Worm (Caenorhabditis elegans) whole organism, L1 larva: ENCODE data around the gene rpl-5.

Source experiments
- C04F5.9 ChIP-seq: sonication (generic microtip); optimal IDR thresholded peaks from 2 replicates; lab custom pipeline; 2016; ENCODE audit warnings: missing genetic modification characterization, missing compliant biosample characterization
- C34B4.2 ChIP-seq: sonication (generic microtip); optimal IDR thresholded peaks from 2 replicates; lab custom pipeline; 2017; ENCODE audit warnings: mild to moderate bottlenecking, missing genetic modification characterization, missing compliant biosample characterization
- F16B12.6 ChIP-seq: fragments of 150-350 bp; optimal IDR thresholded peaks from 2 replicates; lab custom pipeline; 2014; ENCODE audit warnings: missing biosample characterization, missing genetic modification characterization
- aha-1 ChIP-seq: fragments of 150-350 bp; optimal IDR thresholded peaks from 2 replicates; lab custom pipeline; 2014; ENCODE audit warnings: missing biosample characterization, missing genetic modification characterization
- alr-1 ChIP-seq: fragments of 200-800 bp; sonication (Bioruptor generic); optimal IDR thresholded peaks from 2 replicates; lab custom pipeline; 2018; ENCODE audit warnings: borderline replicate concordance, mild to moderate bottlenecking, missing genetic modification characterization, missing compliant biosample characterization
- ama-1 ChIP-seq: fragments of 150-350 bp; optimal IDR thresholded peaks from 2 replicates; lab custom pipeline; 2014
- blmp-1 ChIP-seq: fragments of 150-350 bp; optimal IDR thresholded peaks from 2 replicates; lab custom pipeline; 2014; ENCODE audit warnings: missing biosample characterization, missing genetic modification characterization
- ceh-63 ChIP-seq: fragments of 200-800 bp; sonication (Bioruptor generic); optimal IDR thresholded peaks from 2 replicates; lab custom pipeline; 2018; ENCODE audit warnings: mild to moderate bottlenecking, missing genetic modification characterization, missing compliant biosample characterization
- ceh-82 ChIP-seq, 3 experiments: fragments of 150-350 bp in 1 of 3; sonication (generic microtip) in 2 of 3; optimal IDR thresholded peaks; 2 replicates each; lab custom pipeline; 2014 to 2017; ENCODE audit warnings: missing biosample characterization in 3 of 3, missing genetic modification characterization in 3 of 3
- ceh-90 ChIP-seq: sonication (generic microtip); optimal IDR thresholded peaks from 2 replicates; lab custom pipeline; 2016; ENCODE audit warnings: missing genetic modification characterization, missing compliant biosample characterization
- dpl-1 ChIP-seq, 3 experiments: fragments of 150-350 bp in 2 of 3; sonication (generic microtip) in 1 of 3; optimal IDR thresholded peaks; 2 replicates each; lab custom pipeline; 2014 to 2017; ENCODE audit warnings: missing biosample characterization in 3 of 3, missing genetic modification characterization in 3 of 3, missing genetic modification reagents in 3 of 3
- dsc-1 ChIP-seq: sonication (generic microtip); optimal IDR thresholded peaks from 2 replicates; lab custom pipeline; 2016; ENCODE audit warnings: mild to moderate bottlenecking, missing genetic modification characterization, missing compliant biosample characterization
- efl-3 ChIP-seq: fragments of 200-800 bp; sonication (Bioruptor generic); optimal IDR thresholded peaks from 2 replicates; lab custom pipeline; 2018; ENCODE audit warnings: mild to moderate bottlenecking, missing genetic modification characterization, missing compliant biosample characterization
- elt-2 ChIP-seq: sonication (generic microtip); optimal IDR thresholded peaks from 2 replicates; lab custom pipeline; 2016; ENCODE audit warnings: missing genetic modification characterization, mild to moderate bottlenecking, inconsistent platforms, missing compliant biosample characterization, missing genetic modification reagents
- elt-3 ChIP-seq, 6 experiments: fragments of 150-350 bp in 1 of 6; sonication (generic microtip); optimal IDR thresholded peaks; 2 replicates each; lab custom pipeline; 2017 to 2018; ENCODE audit warnings: missing biosample characterization in 6 of 6, missing genetic modification characterization in 6 of 6, inconsistent platforms in 1 of 6
- ets-5 ChIP-seq: fragments of 200-800 bp; sonication (Bioruptor generic); IDR thresholded peaks from 2 replicates; pipeline ENCODE4 v1.3.6; 2022; ENCODE audit warnings: missing genetic modification characterization, missing compliant biosample characterization
- fkh-4 ChIP-seq: sonication (generic microtip); optimal IDR thresholded peaks from 2 replicates; lab custom pipeline; 2016; ENCODE audit warnings: missing compliant biosample characterization, missing genetic modification characterization, borderline replicate concordance
- fos-1 ChIP-seq: fragments of 150-350 bp; optimal IDR thresholded peaks from 2 replicates; lab custom pipeline; 2014; ENCODE audit warnings: missing biosample characterization, missing genetic modification characterization
- grh-1 ChIP-seq: fragments of 200-800 bp; sonication (Bioruptor generic); IDR thresholded peaks from 2 replicates; pipeline ENCODE4 v1.3.6; 2022; ENCODE audit warnings: missing genetic modification reagents, missing genetic modification characterization, missing compliant biosample characterization
- hlh-4 ChIP-seq: sonication (generic microtip); optimal IDR thresholded peaks from 2 replicates; lab custom pipeline; 2016; ENCODE audit warnings: mild to moderate bottlenecking, missing genetic modification characterization, missing compliant biosample characterization
- isw-1 ChIP-seq: fragments of 200-800 bp; sonication (Bioruptor generic); IDR thresholded peaks from 2 replicates; pipeline ENCODE4 v1.3.6; 2022; ENCODE audit warnings: missing genetic modification characterization, missing compliant biosample characterization
- jun-1 ChIP-seq: fragments of 150-350 bp; optimal IDR thresholded peaks from 2 replicates; lab custom pipeline; 2014; ENCODE audit warnings: missing biosample characterization, missing genetic modification reagents, missing genetic modification characterization
- lin-13 ChIP-seq: fragments of 150-350 bp; optimal IDR thresholded peaks from 2 replicates; lab custom pipeline; 2014; ENCODE audit warnings: missing biosample characterization, missing genetic modification reagents, missing genetic modification characterization
- lin-15B ChIP-seq: fragments of 150-350 bp; sonication (generic microtip); optimal IDR thresholded peaks from 3 replicates; lab custom pipeline; 2014; ENCODE audit warnings: missing biosample characterization, missing genetic modification characterization
- lin-35 ChIP-seq, 2 experiments: fragments of 150-350 bp; optimal IDR thresholded peaks; 2 replicates each; lab custom pipeline; 2014; ENCODE audit warnings: missing biosample characterization in 2 of 2, missing genetic modification characterization in 2 of 2, missing genetic modification reagents in 2 of 2
- lin-39 ChIP-seq: fragments of 150-350 bp; optimal IDR thresholded peaks from 2 replicates; lab custom pipeline; 2014; ENCODE audit warnings: missing biosample characterization, missing genetic modification reagents, missing genetic modification characterization
- lir-3 ChIP-seq: sonication (generic microtip); optimal IDR thresholded peaks from 2 replicates; lab custom pipeline; 2016; ENCODE audit warnings: mild to moderate bottlenecking, missing genetic modification characterization, moderate library complexity, missing compliant biosample characterization; ENCODE audit not compliant: poor library complexity
- lsy-2 ChIP-seq, 2 experiments: fragments of 150-350 bp; optimal IDR thresholded peaks; 2 replicates each; lab custom pipeline; 2014; ENCODE audit warnings: missing biosample characterization in 2 of 2, missing genetic modification characterization in 2 of 2
- mab-9 ChIP-seq: fragments of 200-800 bp; sonication (Bioruptor generic); IDR thresholded peaks from 2 replicates; pipeline ENCODE4 v1.3.6; 2022; ENCODE audit warnings: missing genetic modification reagents, missing genetic modification characterization, missing compliant biosample characterization
- mdl-1 ChIP-seq, 2 experiments: fragments of 150-350 bp; optimal IDR thresholded peaks; 2 replicates each; lab custom pipeline; 2014 to 2017; ENCODE audit warnings: missing biosample characterization in 2 of 2, missing genetic modification characterization in 2 of 2, inconsistent platforms in 1 of 2
- mep-1 ChIP-seq: fragments of 150-350 bp; optimal IDR thresholded peaks from 2 replicates; lab custom pipeline; 2014; ENCODE audit warnings: missing biosample characterization, missing genetic modification characterization
- nhr-11 ChIP-seq: fragments of 150-350 bp; optimal IDR thresholded peaks from 2 replicates; lab custom pipeline; 2014; ENCODE audit warnings: missing biosample characterization, missing genetic modification characterization
- nhr-12 ChIP-seq: sonication (generic microtip); optimal IDR thresholded peaks from 2 replicates; lab custom pipeline; 2017; ENCODE audit warnings: missing biosample characterization, missing genetic modification characterization
- nhr-19 ChIP-seq: fragments of 200-800 bp; sonication (Bioruptor generic); conservative IDR thresholded peaks from 2 replicates; pipeline ENCODE4 v1.3.6; 2022; ENCODE audit warnings: missing genetic modification characterization, missing compliant biosample characterization
- nhr-28 ChIP-seq: fragments of 150-350 bp; optimal IDR thresholded peaks from 2 replicates; lab custom pipeline; 2014; ENCODE audit warnings: missing biosample characterization, missing genetic modification characterization
- nhr-47 ChIP-seq: sonication (generic microtip); optimal IDR thresholded peaks from 2 replicates; lab custom pipeline; 2016; ENCODE audit warnings: mild to moderate bottlenecking, missing genetic modification characterization, moderate library complexity, missing compliant biosample characterization
- nhr-84 ChIP-seq: sonication (generic microtip); optimal IDR thresholded peaks from 2 replicates; lab custom pipeline; 2017; ENCODE audit warnings: missing biosample characterization, missing genetic modification characterization
- nhr-85 ChIP-seq: sonication (generic microtip); peaks from one replicate; lab custom pipeline; 2016; ENCODE audit warnings: missing genetic modification characterization, inconsistent platforms, missing compliant biosample characterization
- nhr-90 ChIP-seq: sonication (generic microtip); optimal IDR thresholded peaks from 2 replicates; lab custom pipeline; 2016; ENCODE audit warnings: mild to moderate bottlenecking, missing genetic modification characterization, missing compliant biosample characterization; ENCODE audit not compliant: poor library complexity
- pag-3 ChIP-seq: sonication (generic microtip); optimal IDR thresholded peaks from 2 replicates; lab custom pipeline; 2017; ENCODE audit warnings: missing genetic modification characterization, mild to moderate bottlenecking, missing compliant biosample characterization, antibody characterized with exemption, borderline replicate concordance; ENCODE audit not compliant: insufficient read depth
- pax-3 ChIP-seq: fragments of 200-800 bp; sonication (Bioruptor generic); optimal IDR thresholded peaks from 2 replicates; lab custom pipeline; 2018; ENCODE audit warnings: mild to moderate bottlenecking, missing genetic modification characterization, moderate library complexity, missing compliant biosample characterization
- pqm-1 ChIP-seq: sonication (generic microtip); optimal IDR thresholded peaks from 3 replicates; lab custom pipeline; 2017; ENCODE audit warnings: missing biosample characterization, missing genetic modification characterization
- skn-1 ChIP-seq: fragments of 150-350 bp; optimal IDR thresholded peaks from 2 replicates; lab custom pipeline; 2014; ENCODE audit warnings: missing biosample characterization, missing genetic modification characterization
- snpc-4 ChIP-seq: fragments of 150-350 bp; optimal IDR thresholded peaks from 2 replicates; lab custom pipeline; 2014; ENCODE audit warnings: missing biosample characterization, missing genetic modification characterization
- snu-23 ChIP-seq: sonication (generic microtip); optimal IDR thresholded peaks from 2 replicates; lab custom pipeline; 2016; ENCODE audit warnings: missing genetic modification characterization, missing compliant biosample characterization
- sox-4 ChIP-seq: sonication (generic microtip); optimal IDR thresholded peaks from 2 replicates; lab custom pipeline; 2016; ENCODE audit warnings: missing genetic modification characterization, missing compliant biosample characterization
- sup-37 ChIP-seq: fragments of 200-800 bp; sonication (Bioruptor generic); optimal IDR thresholded peaks from 2 replicates; lab custom pipeline; 2018; ENCODE audit warnings: mild to moderate bottlenecking, missing genetic modification characterization, missing compliant biosample characterization
- vab-15 ChIP-seq: sonication (generic microtip); optimal IDR thresholded peaks from 2 replicates; lab custom pipeline; 2017; ENCODE audit warnings: missing genotype, mild to moderate bottlenecking, missing genetic modification characterization, missing compliant biosample characterization
- zag-1 ChIP-seq: fragments of 150-350 bp; optimal IDR thresholded peaks from 2 replicates; lab custom pipeline; 2014; ENCODE audit warnings: missing biosample characterization, missing genetic modification characterization
- zip-4 ChIP-seq: fragments of 200-800 bp; sonication (Bioruptor generic); optimal IDR thresholded peaks from 2 replicates; lab custom pipeline; 2018; ENCODE audit warnings: mild to moderate bottlenecking, missing genetic modification characterization, moderate library complexity, missing compliant biosample characterization
- ztf-11 ChIP-seq, 2 experiments: sonication (generic microtip); optimal IDR thresholded peaks; 2 replicates each; lab custom pipeline; 2016 to 2017; ENCODE audit warnings: missing genetic modification characterization in 2 of 2, missing biosample characterization in 1 of 2, missing compliant biosample characterization in 1 of 2
- ztf-4 ChIP-seq: fragments of 150-350 bp; optimal IDR thresholded peaks from 2 replicates; lab custom pipeline; 2014; ENCODE audit warnings: missing biosample characterization, missing genetic modification characterization

The rpl-5 gene

ce11 chrII:8561227-8561626, 8.5 kb upstream of the rpl-5 start, which contains the start of gene iff-2:
Gene iff-2, minus strand, starts transcription at chrII:8561367.
- TF ChIP-seq C04F5.9 (tag; lab: Kevin White, UChicago) (peak; percentile 98), alr-1 (tag; lab: Kevin White, UChicago) (no peak), ztf-4 (tag; lab: Kevin White, UChicago) (peak; percentile 99), fos-1 (tag; lab: Kevin White, UChicago) (peak; percentile 97), pag-3 (peak; percentile 69), ztf-11 (tag; optimal IDR thresholded peaks at IDR 0.05; lab: Kevin White, UChicago) (peak in 1 of 2 experiments; percentile 96), lin-35 (GFP tag; optimal IDR thresholded peaks at IDR 0.05; lab: Kevin White, UChicago) (peak; percentile 97 to 99), nhr-12 (tag; lab: Kevin White, UChicago) (no peak), mab-9 (GFP tag; lab: Robert Waterston, UW) (peak; percentile 92), snpc-4 (tag; lab: Kevin White, UChicago) (peak; percentile 90), nhr-28 (no peak), snu-23 (GFP tag; lab: Kevin White, UChicago) (peak; percentile 100), ceh-63 (no peak), nhr-90 (tag; lab: Kevin White, UChicago) (peak; percentile 99), grh-1 (GFP tag; lab: Robert Waterston, UW) (peak; percentile 97), ama-1 (lab: Kevin White, UChicago) (peak; percentile 91), pax-3 (peak; percentile 98), aha-1 (tag; lab: Kevin White, UChicago) (peak; percentile 98), nhr-47 (peak; percentile 99), dpl-1 (GFP tag; optimal IDR thresholded peaks at IDR 0.05; lab: Kevin White, UChicago) (peak; percentile 94 to 97 (median 95)), skn-1 (tag; lab: Kevin White, UChicago) (peak; percentile 98), zip-4 (peak; percentile 91), mep-1 (tag; lab: Kevin White, UChicago) (peak; percentile 99), blmp-1 (tag; lab: Kevin White, UChicago) (peak; percentile 97), sox-4 (tag; lab: Kevin White, UChicago) (peak; percentile 95), pqm-1 (tag; lab: Kevin White, UChicago) (peak; percentile 54), lin-13 (GFP tag; lab: Kevin White, UChicago) (peak; percentile 100), C34B4.2 (peak; percentile 65), mdl-1 (tag; optimal IDR thresholded peaks at IDR 0.05; lab: Kevin White, UChicago) (peak; percentile 90 to 100), elt-3 (tag; optimal IDR thresholded peaks at IDR 0.05; lab: Kevin White, UChicago) (peak; percentile 100), elt-2 (tag; lab: Kevin White, UChicago) (peak; percentile 94), zag-1 (tag; lab: Kevin White, UChicago) (peak; percentile 69), ets-5 (GFP tag; lab: Robert Waterston, UW) (0 out of 2 replicates have a peak, but pooled peaks have one; percentile 14), lin-15B (peak; percentile 100), hlh-4 (tag; lab: Kevin White, UChicago) (no peak), dsc-1 (tag; lab: Kevin White, UChicago) (peak; percentile 99), lir-3 (tag; lab: Kevin White, UChicago) (peak; percentile 95), efl-3 (GFP tag; lab: Kevin White, UChicago) (peak; percentile 77), nhr-84 (tag; lab: Kevin White, UChicago) (no peak), lin-39 (peak; percentile 93), nhr-11 (peak; percentile 93), vab-15 (tag; lab: Kevin White, UChicago) (peak; percentile 99), isw-1 (GFP tag; lab: Robert Waterston, UW) (peak; percentile 99), ceh-82 (tag; optimal IDR thresholded peaks at IDR 0.05; lab: Kevin White, UChicago) (peak; percentile 99), ceh-90 (tag; lab: Kevin White, UChicago) (peak; percentile 9), F16B12.6 (tag; lab: Kevin White, UChicago) (peak; percentile 85), nhr-19 (GFP tag; lab: Robert Waterston, UW) (peak; percentile 99), fkh-4 (tag; lab: Kevin White, UChicago) (peak; percentile 71), jun-1 (tag; lab: Kevin White, UChicago) (peak; percentile 99), nhr-85 (tag; lab: Kevin White, UChicago) (peak; percentile 100), lsy-2 (tag; optimal IDR thresholded peaks at IDR 0.05; lab: Kevin White, UChicago) (peak; percentile 98), sup-37 (GFP tag; lab: Kevin White, UChicago) (peak; percentile 94)
